Fruit fly (Drosophila melanogaster): Measurements from ENCODE around the gene Adi1.
A peak's percentile ranks its signal among the peaks of the same experiment; 100 is the strongest.

Gene Adi1

DNA sequence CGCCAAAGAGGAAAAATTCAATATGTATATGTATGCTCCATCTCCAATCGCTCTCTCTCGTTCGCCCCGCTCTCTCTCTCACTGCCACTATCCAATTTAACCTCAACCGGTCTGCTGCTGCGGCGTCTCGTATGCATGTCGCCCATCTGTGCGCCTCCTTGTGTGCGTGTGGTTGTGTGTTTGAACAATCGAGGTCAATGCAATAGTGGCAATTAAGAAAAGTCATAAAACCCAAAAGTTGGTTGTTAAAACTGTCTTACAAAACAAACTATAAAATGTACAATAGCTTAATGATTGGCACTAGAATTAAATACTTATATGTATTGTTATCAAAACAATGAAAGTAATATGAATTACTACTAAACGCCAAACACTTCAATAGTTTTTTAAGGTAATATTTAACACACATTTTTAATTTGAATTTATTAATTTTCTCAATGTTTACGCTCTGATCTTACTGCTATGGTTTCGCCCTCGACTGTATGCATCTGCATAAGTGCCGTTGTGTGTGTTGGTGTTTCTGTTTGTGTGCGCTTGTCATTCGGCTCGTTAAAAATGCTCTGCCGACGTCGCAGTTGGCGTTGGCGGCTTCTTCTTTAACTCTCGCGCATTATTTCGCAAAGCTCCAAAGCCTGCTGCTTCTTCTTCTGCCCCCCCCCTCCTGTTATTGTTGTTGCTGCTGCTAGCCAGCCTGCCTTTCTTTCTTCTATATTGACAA lies 2.4 kb downstream of the Adi1 start (continued):
- TF ChIP-seq CG4707 (GFP tag; optimal IDR thresholded peaks at IDR 0.05) (peak; percentile 89), Dref (GFP tag; IDR thresholded peaks at IDR 0.05) (no peak), Elba2 (GFP tag; optimal IDR thresholded peaks at IDR 0.05) (peak; percentile 66), CG7357 (GFP tag; IDR thresholded peaks at IDR 0.05) (peak; percentile 88), CG7987 (GFP tag; optimal IDR thresholded peaks at IDR 0.05) (peak; percentile 89), D19B (GFP tag; optimal IDR thresholded peaks at IDR 0.05) (peak; percentile 89), Ada2b (GFP tag; IDR thresholded peaks at IDR 0.05) (peak; percentile 84), chn (GFP tag; optimal IDR thresholded peaks at IDR 0.05) (peak; percentile 89), CG30431 (GFP tag; optimal IDR thresholded peaks at IDR 0.05) (peak; percentile 92), ATbp (GFP tag; optimal IDR thresholded peaks at IDR 0.05) (peak; percentile 96), CG17385 (GFP tag; optimal IDR thresholded peaks at IDR 0.05) (peak; percentile 96), CG2889 (GFP tag; IDR thresholded peaks at IDR 0.05) (peak; percentile 84), CG4360 (GFP tag; IDR thresholded peaks at IDR 0.05) (peak; percentile 70), CG1603 (tag; optimal IDR thresholded peaks at IDR 0.05) (peak; percentile 91), CG12219 (GFP tag; optimal IDR thresholded peaks at IDR 0.05) (peak; percentile 97), CG1832 (GFP tag; optimal IDR thresholded peaks at IDR 0.05) (no peak), CG43689 (GFP tag; IDR thresholded peaks at IDR 0.05) (peak; percentile 67; the same call in 1 of the 2 replicates), CG9609 (GFP tag; optimal IDR thresholded peaks at IDR 0.05) (peak; percentile 69), HHEX (GFP tag; optimal IDR thresholded peaks at IDR 0.05) (peak; percentile 97), al (GFP tag; IDR thresholded peaks at IDR 0.05) (peak; percentile 86), btn (GFP tag; optimal IDR thresholded peaks at IDR 0.05) (peak; percentile 84), gcm (GFP tag; optimal IDR thresholded peaks at IDR 0.05) (peak; percentile 99), CG3995 (GFP tag; optimal IDR thresholded peaks at IDR 0.05) (peak; percentile 75), CG17912 (GFP tag; optimal IDR thresholded peaks at IDR 0.05) (peak; percentile 87), CG1529 (GFP tag; optimal IDR thresholded peaks at IDR 0.05) (peak; percentile 97), CG1233 (GFP tag; optimal IDR thresholded peaks at IDR 0.05) (peak; percentile 98), ab (GFP tag; optimal IDR thresholded peaks at IDR 0.05) (peak; percentile 51), CG12769 (tag; optimal IDR thresholded peaks at IDR 0.05) (peak; percentile 92), CG5953 (GFP tag; IDR thresholded peaks at IDR 0.05) (peak; percentile 65), CG13775 (GFP tag; optimal IDR thresholded peaks at IDR 0.05) (peak; percentile 98), peb (GFP tag; IDR thresholded peaks at IDR 0.05) (peak; percentile 89), CG8765 (GFP tag; IDR thresholded peaks at IDR 0.05) (peak; percentile 81), caup (GFP tag; optimal IDR thresholded peaks at IDR 0.05; ENCODE audit: severe bottlenecking) (peak; percentile 95), CG6272 (GFP tag; IDR thresholded peaks at IDR 0.05) (peak; percentile 74), danr (GFP tag; IDR thresholded peaks at IDR 0.05) (peak; percentile 90), CG7556 (GFP tag; optimal IDR thresholded peaks at IDR 0.05) (peak; percentile 99), CG10543 (GFP tag; optimal IDR thresholded peaks at IDR 0.05) (peak; percentile 97), Ssrp (tag; optimal IDR thresholded peaks at IDR 0.05) (peak; percentile 98), Doc2 (GFP tag; IDR thresholded peaks at IDR 0.05) (no peak; the same call in 1 of the 2 replicates), H2.0 (GFP tag; IDR thresholded peaks at IDR 0.05) (peak; percentile 88), klu (GFP tag; IDR thresholded peaks at IDR 0.05) (peak; percentile 87), CG13296 (GFP tag; optimal IDR thresholded peaks at IDR 0.05) (peak; percentile 98), pita (GFP tag; optimal IDR thresholded peaks at IDR 0.05) (no peak), Deaf1 (tag; optimal IDR thresholded peaks at IDR 0.05) (peak; percentile 87), CG9817 (tag; optimal IDR thresholded peaks at IDR 0.05) (peak; percentile 93), sug (tag; optimal IDR thresholded peaks at IDR 0.05) (peak; percentile 95), D19A (tag; optimal IDR thresholded peaks at IDR 0.05) (peak; percentile 96), Ets97D (GFP tag; optimal IDR thresholded peaks at IDR 0.05) (peak; percentile 65), CG11560 (tag; IDR thresholded peaks at IDR 0.05) (peak; percentile 73; the same call in 2 of the 3 replicates), lmd (GFP tag; IDR thresholded peaks at IDR 0.05) (peak; percentile 95)
